Worm (Caenorhabditis elegans) whole organism, young adult: ENCODE data around the gene sfxn-5.

Experiments
- B0019.2 ChIP-seq: fragments of 200-800 bp; sonication (Bioruptor generic); conservative IDR thresholded peaks from 2 replicates; pipeline ENCODE4 v1.3.6; 2022; ENCODE audit warnings: missing genetic modification reagents, missing genetic modification characterization, missing compliant biosample characterization
- C06A6.2 ChIP-seq: fragments of 200-800 bp; sonication (Bioruptor generic); conservative IDR thresholded peaks from 2 replicates; pipeline ENCODE4 v1.3.6; 2022; ENCODE audit warnings: missing genetic modification characterization, missing compliant biosample characterization
- C17E4.6 ChIP-seq: fragments of 200-800 bp; sonication (Bioruptor generic); IDR thresholded peaks from 2 replicates; pipeline ENCODE4 v1.3.6; 2022; ENCODE audit warnings: missing genetic modification reagents, missing genetic modification characterization, missing compliant biosample characterization
- F10E7.11 ChIP-seq: sonication (generic microtip); optimal IDR thresholded peaks from 2 replicates; lab custom pipeline; 2017; ENCODE audit warnings: mild to moderate bottlenecking, missing genetic modification characterization, moderate library complexity, missing compliant biosample characterization
- F23B12.7 ChIP-seq: sonication (generic microtip); optimal IDR thresholded peaks from 2 replicates; lab custom pipeline; 2017; ENCODE audit warnings: missing genetic modification characterization, mild to moderate bottlenecking, missing compliant biosample characterization, antibody characterized with exemption, moderate library complexity; ENCODE audit not compliant: insufficient read depth
- F33H1.4 ChIP-seq: fragments of 200-800 bp; sonication (Bioruptor generic); IDR thresholded peaks from 2 replicates; pipeline ENCODE4 v1.3.6; 2022; ENCODE audit warnings: missing genetic modification reagents, missing genetic modification characterization, missing compliant biosample characterization
- F37B4.10 ChIP-seq: fragments of 200-800 bp; sonication (Bioruptor generic); IDR thresholded peaks from 2 replicates; pipeline ENCODE4 v1.3.6; 2022; ENCODE audit warnings: missing genetic modification characterization, missing compliant biosample characterization
- F39B2.1 ChIP-seq: fragments of 200-800 bp; sonication (Bioruptor generic); IDR thresholded peaks from 2 replicates; pipeline ENCODE4 v1.3.6; 2022; ENCODE audit warnings: missing genetic modification reagents, missing genetic modification characterization, missing compliant biosample characterization
- Y53F4B.3 ChIP-seq: fragments of 200-800 bp; sonication (Bioruptor generic); IDR thresholded peaks from 2 replicates; pipeline ENCODE4 v1.3.6; 2022; ENCODE audit warnings: missing genetic modification reagents, missing genetic modification characterization, missing compliant biosample characterization
- Y67H2A.10 ChIP-seq: fragments of 200-800 bp; sonication (Bioruptor generic); conservative IDR thresholded peaks from 2 replicates; pipeline ENCODE4 v1.3.6; 2022; ENCODE audit warnings: missing genetic modification reagents, missing genetic modification characterization, missing compliant biosample characterization
- ceh-27 ChIP-seq: fragments of 200-800 bp; sonication (Bioruptor generic); optimal IDR thresholded peaks from 2 replicates; lab custom pipeline; 2018; ENCODE audit warnings: mild to moderate bottlenecking, missing genetic modification characterization, moderate library complexity, missing compliant biosample characterization
- ceh-58 ChIP-seq: fragments of 200-800 bp; sonication (Bioruptor generic); IDR thresholded peaks from 2 replicates; pipeline ENCODE4 v1.3.6; 2022; ENCODE audit warnings: missing genetic modification characterization, missing compliant biosample characterization
- egl-44 ChIP-seq: fragments of 200-800 bp; sonication (Bioruptor generic); IDR thresholded peaks from 2 replicates; pipeline ENCODE4 v1.3.6; 2022; ENCODE audit warnings: missing genetic modification reagents, missing genetic modification characterization, missing compliant biosample characterization
- egrh-3 ChIP-seq: fragments of 200-800 bp; sonication (Bioruptor generic); IDR thresholded peaks from 2 replicates; pipeline ENCODE4 v1.3.6; 2022; ENCODE audit warnings: missing genetic modification reagents, missing genetic modification characterization, missing compliant biosample characterization
- ets-4 ChIP-seq: fragments of 200-800 bp; sonication (Bioruptor generic); optimal IDR thresholded peaks from 2 replicates; lab custom pipeline; 2018; ENCODE audit warnings: mild to moderate bottlenecking, missing genetic modification characterization, missing compliant biosample characterization
- hmg-1.2 ChIP-seq: fragments of 200-800 bp; sonication (Bioruptor generic); IDR thresholded peaks from 2 replicates; pipeline ENCODE4 v1.3.6; 2022; ENCODE audit warnings: missing genetic modification reagents, missing genetic modification characterization, missing compliant biosample characterization
- hmg-20 ChIP-seq: fragments of 200-800 bp; sonication (Bioruptor generic); IDR thresholded peaks from 2 replicates; pipeline ENCODE4 v1.3.6; 2022; ENCODE audit warnings: missing genetic modification reagents, missing genetic modification characterization, missing compliant biosample characterization
- let-607 ChIP-seq, 2 experiments: fragments of 200-800 bp in 1 of 2; sonication (Bioruptor generic) in 1 of 2; sonication (generic microtip) in 1 of 2; optimal IDR thresholded peaks; 2 replicates each; lab custom pipeline; 2016 to 2018; ENCODE audit warnings: mild to moderate bottlenecking in 2 of 2, missing compliant biosample characterization in 2 of 2, missing genetic modification characterization in 2 of 2, moderate library complexity in 2 of 2, missing genotype in 1 of 2
- lin-26 ChIP-seq: fragments of 200-800 bp; sonication (Bioruptor generic); IDR thresholded peaks from 2 replicates; pipeline ENCODE4 v1.3.6; 2022; ENCODE audit warnings: missing genetic modification reagents, missing genetic modification characterization, missing compliant biosample characterization
- lsl-1 ChIP-seq: fragments of 200-800 bp; sonication (Bioruptor generic); optimal IDR thresholded peaks from 2 replicates; lab custom pipeline; 2018; ENCODE audit warnings: mild to moderate bottlenecking, missing genetic modification characterization, moderate library complexity, missing compliant biosample characterization
- madf-10 ChIP-seq: sonication (generic microtip); optimal IDR thresholded peaks from 2 replicates; lab custom pipeline; 2016; ENCODE audit warnings: mild to moderate bottlenecking, missing genetic modification characterization, missing compliant biosample characterization
- madf-8 ChIP-seq: fragments of 200-800 bp; sonication (Bioruptor generic); conservative IDR thresholded peaks from 2 replicates; pipeline ENCODE4 v1.3.6; 2022; ENCODE audit warnings: missing genetic modification reagents, missing genetic modification characterization, missing compliant biosample characterization
- mcd-1 ChIP-seq: fragments of 200-800 bp; sonication (Bioruptor generic); IDR thresholded peaks from 2 replicates; pipeline ENCODE4 v1.3.6; 2022; ENCODE audit warnings: missing genetic modification reagents, missing genetic modification characterization, missing compliant biosample characterization
- mel-28 ChIP-seq: sonication (generic microtip); optimal IDR thresholded peaks from 2 replicates; lab custom pipeline; 2016; ENCODE audit warnings: borderline replicate concordance, mild to moderate bottlenecking, missing genetic modification characterization, missing compliant biosample characterization
- mes-4 ChIP-seq: sonication (generic microtip); optimal IDR thresholded peaks from 2 replicates; lab custom pipeline; 2016; ENCODE audit warnings: missing genotype, missing genetic modification characterization, missing compliant biosample characterization
- nfya-1 ChIP-seq: sonication (generic microtip); optimal IDR thresholded peaks from 2 replicates; lab custom pipeline; 2017; ENCODE audit warnings: antibody characterized with exemption, missing compliant biosample characterization, missing genetic modification characterization, borderline replicate concordance; ENCODE audit not compliant: insufficient read depth
- nfyb-1 ChIP-seq: fragments of 200-800 bp; sonication (Bioruptor generic); IDR thresholded peaks from 2 replicates; pipeline ENCODE4 v1.3.6; 2022; ENCODE audit warnings: missing genetic modification reagents, missing genetic modification characterization, missing compliant biosample characterization
- nhr-120 ChIP-seq: fragments of 200-800 bp; sonication (Bioruptor generic); IDR thresholded peaks from 2 replicates; pipeline ENCODE4 v1.3.6; 2022; ENCODE audit warnings: missing genetic modification characterization, missing compliant biosample characterization
- nhr-179 ChIP-seq: sonication (generic microtip); optimal IDR thresholded peaks from 2 replicates; lab custom pipeline; 2016; ENCODE audit warnings: mild to moderate bottlenecking, missing genetic modification characterization, missing compliant biosample characterization
- nhr-27 ChIP-seq: fragments of 200-800 bp; sonication (Bioruptor generic); optimal IDR thresholded peaks from 2 replicates; lab custom pipeline; 2018; ENCODE audit warnings: mild to moderate bottlenecking, missing genetic modification characterization, moderate library complexity, missing compliant biosample characterization
- nhr-80 ChIP-seq: sonication (generic microtip); optimal IDR thresholded peaks from 2 replicates; lab custom pipeline; 2016; ENCODE audit warnings: missing genetic modification characterization, missing compliant biosample characterization
- pha-4 ChIP-seq: fragments of 150-350 bp; sonication (generic microtip); optimal IDR thresholded peaks from 2 replicates; lab custom pipeline; 2014; ENCODE audit warnings: missing biosample characterization, missing genetic modification reagents, missing genetic modification characterization
- sea-2 ChIP-seq: fragments of 200-800 bp; sonication (Bioruptor generic); IDR thresholded peaks from 2 replicates; pipeline ENCODE4 v1.3.6; 2022; ENCODE audit warnings: missing genetic modification characterization, missing compliant biosample characterization
- snpc-3.4 ChIP-seq: sonication (generic microtip); optimal IDR thresholded peaks from 2 replicates; lab custom pipeline; 2017; ENCODE audit warnings: missing genetic modification characterization, mild to moderate bottlenecking, missing compliant biosample characterization, antibody characterized with exemption, moderate library complexity, missing genotype, missing genetic modification reagents
- somi-1 ChIP-seq: fragments of 200-800 bp; sonication (Bioruptor generic); optimal IDR thresholded peaks from 2 replicates; lab custom pipeline; 2018; ENCODE audit warnings: mild to moderate bottlenecking, missing genetic modification characterization, missing compliant biosample characterization
- sptf-2 ChIP-seq: fragments of 200-800 bp; sonication (Bioruptor generic); optimal IDR thresholded peaks from 2 replicates; lab custom pipeline; 2018; ENCODE audit warnings: mild to moderate bottlenecking, missing genetic modification characterization, missing compliant biosample characterization
- tbp1 ChIP-seq: fragments of 200-800 bp; sonication (Bioruptor generic); optimal IDR thresholded peaks from 2 replicates; lab custom pipeline; 2018; ENCODE audit warnings: mild to moderate bottlenecking, missing genetic modification characterization, missing compliant biosample characterization
- tlf-1 ChIP-seq: fragments of 200-800 bp; sonication (Bioruptor generic); optimal IDR thresholded peaks from 2 replicates; lab custom pipeline; 2018; ENCODE audit warnings: mild to moderate bottlenecking, missing genetic modification characterization, missing compliant biosample characterization
- xnd-1 ChIP-seq: sonication (generic microtip); optimal IDR thresholded peaks from 2 replicates; lab custom pipeline; 2016; ENCODE audit warnings: missing genotype, missing genetic modification reagents, missing genetic modification characterization, missing compliant biosample characterization
- zfh-2 ChIP-seq: fragments of 200-800 bp; sonication (Bioruptor generic); conservative IDR thresholded peaks from 2 replicates; pipeline ENCODE4 v1.3.6; 2022; ENCODE audit warnings: missing genetic modification reagents, missing genetic modification characterization, missing compliant biosample characterization
- ztf-22 ChIP-seq: fragments of 200-800 bp; sonication (Bioruptor generic); optimal IDR thresholded peaks from 2 replicates; lab custom pipeline; 2018; ENCODE audit warnings: mild to moderate bottlenecking, missing genetic modification characterization, moderate library complexity, missing compliant biosample characterization

The sfxn-5 gene

DNA sequence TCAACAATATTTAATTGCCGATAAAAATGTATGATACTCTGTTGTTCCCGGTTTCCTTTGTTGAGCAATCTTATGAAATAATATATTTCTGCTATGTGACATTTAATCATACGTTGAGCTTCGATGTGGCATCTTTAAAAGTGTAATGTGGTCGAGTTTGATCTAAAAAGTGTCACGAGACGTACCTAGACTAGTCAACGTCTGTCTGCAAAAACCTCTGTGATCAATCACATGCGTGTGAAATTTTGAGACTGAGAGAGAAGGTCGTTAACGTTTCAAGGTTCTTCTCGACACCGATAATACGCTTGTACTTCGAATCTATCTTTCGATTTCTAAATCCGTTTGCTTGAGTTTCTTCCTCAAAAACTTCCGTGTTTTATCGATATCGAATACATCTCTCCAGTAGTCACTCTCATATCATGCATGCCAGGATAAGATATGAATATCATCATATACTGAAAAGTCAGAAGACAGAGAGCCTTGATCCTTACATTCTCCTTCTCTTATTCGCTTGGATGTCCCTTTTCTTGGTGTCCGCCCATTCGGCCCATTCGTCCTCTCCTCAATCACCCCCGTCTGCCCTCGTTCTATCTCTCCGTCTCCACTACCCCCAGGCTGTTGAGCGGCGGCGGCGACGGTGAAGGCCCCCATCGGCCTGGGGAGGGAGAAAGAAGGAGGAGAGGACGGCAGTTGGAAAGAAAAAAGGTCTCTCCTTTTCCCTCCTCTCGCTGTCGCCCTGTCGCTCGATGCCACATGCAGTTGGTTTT, 23.6 kb upstream of the sfxn-5 start (continued):
- 0 out of 2 replicates have a peak, but pooled peaks have one; percentile 10 for TF ChIP-seq egl-44

DNA sequence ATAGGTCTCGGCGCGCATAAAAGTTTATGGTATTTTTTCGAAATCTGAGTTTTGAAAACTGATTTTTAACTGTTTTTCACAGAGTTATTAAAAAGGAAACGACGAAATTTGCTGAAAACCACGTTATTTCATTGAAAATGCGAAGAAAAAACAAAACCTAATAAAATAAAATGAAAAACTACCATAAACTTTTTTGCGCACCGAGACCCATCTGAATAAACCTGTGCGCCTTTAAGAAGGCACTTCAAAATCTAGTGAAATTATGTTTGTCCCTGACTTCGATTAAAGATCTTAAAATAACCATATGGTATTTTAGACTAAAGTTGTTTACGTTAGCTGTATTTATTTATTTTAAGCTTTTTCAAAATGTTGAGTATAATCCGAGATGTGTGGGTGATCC, 22.9 kb upstream of the sfxn-5 start:
- TF ChIP-seq F33H1.4 (GFP tag; lab: Robert Waterston, UW) (peak; percentile 63), C17E4.6 (no peak), hmg-20 (GFP tag; lab: Robert Waterston, UW) (no peak), nhr-179 (no peak), xnd-1 (tag; lab: Kevin White, UChicago) (peak; percentile 55), egrh-3 (GFP tag; lab: Robert Waterston, UW) (no peak), lsl-1 (peak; percentile 70)

DNA sequence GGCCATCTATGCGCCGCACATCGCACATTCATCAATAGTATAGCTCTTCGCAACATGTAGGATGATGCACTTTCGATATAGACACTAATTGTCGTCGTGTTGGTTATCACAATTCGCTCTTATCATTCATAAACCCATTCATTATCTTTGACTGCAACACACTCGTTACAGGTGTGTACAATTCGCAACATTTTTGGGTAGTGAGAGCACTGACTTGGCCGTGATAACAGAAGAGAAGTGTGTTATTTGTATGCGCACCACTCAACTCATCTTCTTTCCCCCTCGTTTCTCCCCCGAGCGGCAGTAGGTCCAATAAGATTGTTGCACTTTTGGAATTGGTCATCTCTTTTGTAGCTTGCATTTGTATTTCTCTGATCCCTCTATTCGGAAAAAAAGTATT, 22.4 kb upstream of the sfxn-5 start:
- TF ChIP-seq nfya-1 = no peak
- TF ChIP-seq nhr-80 = peak; percentile 95
- TF ChIP-seq ceh-58 (GFP tag; lab: Robert Waterston, UW) = no peak
- peak; percentile 73 for TF ChIP-seq ets-4 (GFP tag; lab: Kevin White, UChicago)
- TF ChIP-seq tbp1 (GFP tag; lab: Kevin White, UChicago) = no peak
- no peak for TF ChIP-seq somi-1
- no peak for TF ChIP-seq F37B4.10 (GFP tag; lab: Robert Waterston, UW)
- no peak for TF ChIP-seq C06A6.2 (GFP tag; lab: Robert Waterston, UW)
- TF ChIP-seq nfyb-1 = 0 out of 2 replicates have a peak, but pooled peaks have one; percentile 14
- no peak for TF ChIP-seq F39B2.1
- no peak for TF ChIP-seq sea-2 (GFP tag; lab: Robert Waterston, UW)

DNA sequence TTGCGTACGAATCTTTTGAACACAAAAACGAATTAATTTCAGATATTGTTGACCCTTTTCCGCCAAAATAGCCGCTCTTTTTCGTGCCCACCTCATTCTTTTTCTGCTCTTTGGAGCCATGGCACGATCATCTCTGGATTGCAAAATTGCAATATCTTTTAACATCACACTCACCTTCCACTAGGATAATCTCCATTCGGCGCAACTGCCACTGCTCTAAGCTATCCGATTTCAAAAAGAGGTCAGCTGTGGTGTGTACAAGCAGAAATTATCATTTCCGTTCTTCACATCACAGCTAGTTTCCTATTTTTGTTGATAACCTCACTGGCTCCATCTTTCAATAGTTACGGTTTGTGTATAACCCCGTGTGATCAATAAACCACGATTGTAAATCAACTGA, 21.8 kb upstream of the sfxn-5 start:
- TF ChIP-seq mcd-1 (GFP tag; lab: Robert Waterston, UW) (no peak), mes-4 (tag; lab: Kevin White, UChicago) (no peak), Y53F4B.3 (GFP tag; lab: Robert Waterston, UW) (no peak), ztf-22 (GFP tag; lab: Kevin White, UChicago) (no peak), hmg-1.2 (no peak)

DNA sequence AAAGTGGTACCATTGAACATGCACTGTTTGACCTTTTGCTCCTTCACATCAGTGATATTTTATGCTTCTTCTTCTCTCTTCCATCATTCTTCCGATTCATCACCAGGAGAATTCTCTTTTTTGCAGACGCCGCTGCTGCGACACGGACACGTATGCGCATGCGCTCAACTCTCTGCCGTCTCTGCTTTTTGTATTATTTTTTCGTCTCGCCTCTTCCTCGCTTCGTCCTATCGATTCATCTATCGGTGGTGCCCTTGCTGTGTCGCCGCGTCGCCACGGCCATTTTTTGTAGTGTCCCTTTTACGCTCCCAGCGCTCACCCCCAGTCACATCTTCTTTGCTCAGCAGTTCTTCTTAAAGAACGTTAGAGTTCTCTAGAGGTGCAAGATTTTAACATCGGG, 21.3 kb upstream of the sfxn-5 start:
- TF ChIP-seq pha-4 (tag; lab: Kevin White, UChicago) (no peak), madf-8 (no peak), madf-10 (no peak), zfh-2 (peak; percentile 83), nhr-27 (tag; lab: Kevin White, UChicago) (no peak), mcd-1 (GFP tag; lab: Robert Waterston, UW) (peak; percentile 23; the same call in 1 of the 2 replicates), ceh-27 (GFP tag; lab: Kevin White, UChicago) (peak; percentile 21), hmg-1.2 (peak; percentile 61; the same call in 1 of the 2 replicates), tbp1 (GFP tag; lab: Kevin White, UChicago) (peak; percentile 24), C17E4.6 (no peak), F39B2.1 (no peak), tlf-1 (GFP tag; lab: Kevin White, UChicago) (no peak), mel-28 (tag; lab: Kevin White, UChicago) (no peak), nfyb-1 (0 out of 2 replicates have a peak, but pooled peaks have one; percentile 13), nhr-120 (no peak), sptf-2 (GFP tag; lab: Kevin White, UChicago) (no peak), B0019.2 (GFP tag; lab: Robert Waterston, UW) (no peak), Y67H2A.10 (GFP tag; lab: Robert Waterston, UW) (no peak), lin-26 (GFP tag; lab: Robert Waterston, UW) (no peak), F10E7.11 (tag; lab: Kevin White, UChicago) (no peak), snpc-3.4 (tag; lab: Kevin White, UChicago) (no peak), let-607 (tag; optimal IDR thresholded peaks at IDR 0.05; lab: Kevin White, UChicago) (peak; percentile 4 to 17), F23B12.7 (no peak), nhr-80 (peak; percentile 4)
